Fruit fly (Drosophila melanogaster): ENCODE data around the gene CG32344.

DNA sequence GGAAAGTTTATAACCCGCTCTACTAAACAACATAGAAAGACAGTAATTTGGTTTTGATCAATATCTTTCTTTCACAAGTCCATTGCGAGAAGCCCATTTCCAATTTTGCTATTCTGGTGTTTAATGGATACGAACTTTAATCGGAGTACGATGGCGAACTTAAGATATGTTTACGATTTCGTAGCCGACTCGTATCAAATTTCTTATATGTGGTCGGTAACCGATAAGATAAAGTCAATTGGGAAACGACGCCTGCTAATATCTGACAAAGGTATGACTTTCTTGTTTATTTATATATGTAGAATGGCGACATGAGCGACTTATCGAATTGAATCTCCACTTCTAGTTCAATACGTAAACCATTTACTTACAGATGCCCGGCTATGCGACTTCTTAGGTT, 13.6 kb upstream of the CG32344 start:
- TF ChIP-seq CTCF (optimal IDR thresholded peaks at IDR 0.05) = no peak
- TF ChIP-seq CG8478 (optimal IDR thresholded peaks at IDR 0.05) = no peak
